Worm (Caenorhabditis elegans) whole organism, mixed stage, embryonic: ENCODE results near the gene clec-153.

ENCODE experiments used
- M03D4.4 ChIP-seq: sonication (generic microtip); optimal IDR thresholded peaks from 2 replicates; lab custom pipeline; 2017; ENCODE audit warnings: mild to moderate bottlenecking, missing genetic modification characterization, missing compliant biosample characterization
- bed-3 ChIP-seq: fragments of 200-800 bp; sonication (Bioruptor generic); optimal IDR thresholded peaks from 3 replicates; lab custom pipeline; 2018; ENCODE audit warnings: mild to moderate bottlenecking, missing genetic modification characterization, moderate library complexity, missing compliant biosample characterization
- blmp-1 ChIP-seq: fragments of 150-350 bp; optimal IDR thresholded peaks from 2 replicates; lab custom pipeline; 2014; ENCODE audit warnings: missing biosample characterization, missing genetic modification characterization
- ceh-39 ChIP-seq: fragments of 150-350 bp; optimal IDR thresholded peaks from 2 replicates; lab custom pipeline; 2014; ENCODE audit warnings: missing biosample characterization, missing genetic modification characterization
- ceh-43 ChIP-seq: fragments of 200-800 bp; sonication (Bioruptor generic); optimal IDR thresholded peaks from 2 replicates; lab custom pipeline; 2018; ENCODE audit warnings: mild to moderate bottlenecking, missing genetic modification characterization, moderate library complexity, missing compliant biosample characterization
- ceh-83 ChIP-seq: fragments of 200-800 bp; sonication (Bioruptor generic); optimal IDR thresholded peaks from 2 replicates; lab custom pipeline; 2018; ENCODE audit warnings: mild to moderate bottlenecking, missing genetic modification characterization, missing compliant biosample characterization
- cnd-1 ChIP-seq: fragments of 200-800 bp; sonication (Bioruptor generic); optimal IDR thresholded peaks from 2 replicates; lab custom pipeline; 2018; ENCODE audit warnings: mild to moderate bottlenecking, missing genetic modification characterization, missing compliant biosample characterization
- drap-1 ChIP-seq: fragments of 200-800 bp; sonication (Bioruptor generic); optimal IDR thresholded peaks from 3 replicates; lab custom pipeline; 2018; ENCODE audit warnings: mild to moderate bottlenecking, missing genetic modification characterization, missing compliant biosample characterization
- elt-1 ChIP-seq: sonication (generic microtip); optimal IDR thresholded peaks from 2 replicates; lab custom pipeline; 2017; ENCODE audit warnings: missing genetic modification characterization, mild to moderate bottlenecking, missing compliant biosample characterization, antibody characterized with exemption, moderate library complexity, borderline replicate concordance; ENCODE audit not compliant: insufficient read depth
- elt-3 ChIP-seq: fragments of 150-350 bp; optimal IDR thresholded peaks from 2 replicates; lab custom pipeline; 2014; ENCODE audit warnings: missing biosample characterization, missing genetic modification characterization
- flh-1 ChIP-seq: fragments of 200-800 bp; sonication (Bioruptor generic); optimal IDR thresholded peaks from 2 replicates; lab custom pipeline; 2018; ENCODE audit warnings: mild to moderate bottlenecking, missing genetic modification characterization, moderate library complexity, missing compliant biosample characterization
- ham-2 ChIP-seq: fragments of 200-800 bp; sonication (Bioruptor generic); optimal IDR thresholded peaks from 2 replicates; lab custom pipeline; 2018; ENCODE audit warnings: mild to moderate bottlenecking, missing genetic modification characterization, missing compliant biosample characterization
- hlh-1 ChIP-seq: fragments of 150-350 bp; optimal IDR thresholded peaks from 2 replicates; lab custom pipeline; 2014; ENCODE audit warnings: missing biosample characterization, missing genetic modification reagents, missing genetic modification characterization
- lin-13 ChIP-seq: fragments of 150-350 bp; optimal IDR thresholded peaks from 2 replicates; lab custom pipeline; 2014; ENCODE audit warnings: missing biosample characterization, missing genetic modification characterization
- lsy-2 ChIP-seq: fragments of 150-350 bp; optimal IDR thresholded peaks from 2 replicates; lab custom pipeline; 2014; ENCODE audit warnings: missing biosample characterization, missing genetic modification characterization
- mab-5 ChIP-seq: fragments of 150-350 bp; optimal IDR thresholded peaks from 2 replicates; lab custom pipeline; 2014; ENCODE audit warnings: missing biosample characterization, missing genetic modification characterization
- mls-2 ChIP-seq: sonication (generic microtip); optimal IDR thresholded peaks from 2 replicates; lab custom pipeline; 2016; ENCODE audit warnings: mild to moderate bottlenecking, missing genetic modification characterization, moderate library complexity, missing compliant biosample characterization
- nhr-2 ChIP-seq: fragments of 150-350 bp; optimal IDR thresholded peaks from 2 replicates; lab custom pipeline; 2014; ENCODE audit warnings: missing biosample characterization, missing genetic modification characterization
- nhr-237 ChIP-seq: fragments of 150-350 bp; optimal IDR thresholded peaks from 2 replicates; lab custom pipeline; 2014; ENCODE audit warnings: missing biosample characterization, missing genetic modification characterization
- nhr-28 ChIP-seq: fragments of 150-350 bp; optimal IDR thresholded peaks from 2 replicates; lab custom pipeline; 2014; ENCODE audit warnings: missing biosample characterization, missing genetic modification characterization
- nhr-76 ChIP-seq: sonication (generic microtip); optimal IDR thresholded peaks from 2 replicates; lab custom pipeline; 2017; ENCODE audit warnings: missing biosample characterization, missing genetic modification characterization
- pha-4 ChIP-seq: fragments of 150-350 bp; optimal IDR thresholded peaks from 2 replicates; lab custom pipeline; 2018; ENCODE audit warnings: missing biosample characterization, missing genetic modification reagents, missing genetic modification characterization
- sem-2 ChIP-seq: fragments of 200-800 bp; sonication (Bioruptor generic); optimal IDR thresholded peaks from 2 replicates; lab custom pipeline; 2018; ENCODE audit warnings: mild to moderate bottlenecking, missing genetic modification characterization, missing compliant biosample characterization
- snpc-4 ChIP-seq: fragments of 150-350 bp; optimal IDR thresholded peaks from 2 replicates; lab custom pipeline; 2014; ENCODE audit warnings: missing biosample characterization, missing genetic modification characterization
- sptf-1 ChIP-seq: sonication (generic microtip); optimal IDR thresholded peaks from 2 replicates; lab custom pipeline; 2017; ENCODE audit warnings: mild to moderate bottlenecking, missing genetic modification characterization, moderate library complexity, missing compliant biosample characterization
- tbx-8 ChIP-seq: fragments of 200-800 bp; sonication (Bioruptor generic); optimal IDR thresholded peaks from 2 replicates; lab custom pipeline; 2018; ENCODE audit warnings: mild to moderate bottlenecking, missing genetic modification characterization, moderate library complexity, missing compliant biosample characterization
- unc-39 ChIP-seq: fragments of 150-350 bp; optimal IDR thresholded peaks from 2 replicates; lab custom pipeline; 2014; ENCODE audit warnings: missing biosample characterization, missing genetic modification characterization
- unc-62 ChIP-seq: fragments of 150-350 bp; optimal IDR thresholded peaks from 2 replicates; lab custom pipeline; 2014; ENCODE audit warnings: missing biosample characterization, missing genetic modification reagents, missing genetic modification characterization
- zip-8 ChIP-seq: fragments of 150-350 bp; optimal IDR thresholded peaks from 2 replicates; lab custom pipeline; 2014; ENCODE audit warnings: missing biosample characterization, missing genetic modification characterization
- ztf-11 ChIP-seq: fragments of 150-350 bp; optimal IDR thresholded peaks from 2 replicates; lab custom pipeline; 2014; ENCODE audit warnings: missing biosample characterization, missing genetic modification characterization

Gene clec-153

ce11 chrIII:4668073-4668472, 33.0 kb downstream of the clec-153 start:
- TF ChIP-seq ham-2 (GFP tag; lab: Kevin White, UChicago), result no peak
- TF ChIP-seq ceh-39, result no peak
- TF ChIP-seq bed-3 (GFP tag; lab: Kevin White, UChicago), result no peak
- TF ChIP-seq M03D4.4 (tag; lab: Kevin White, UChicago), result no peak
- no peak for TF ChIP-seq ztf-11
- no peak for TF ChIP-seq drap-1 (GFP tag; lab: Kevin White, UChicago)

- no peak for TF ChIP-seq nhr-237 (tag; lab: Kevin White, UChicago)
- TF ChIP-seq zip-8, result no peak
- no peak for TF ChIP-seq hlh-1 (tag; lab: Kevin White, UChicago)
- TF ChIP-seq cnd-1 (tag; lab: Kevin White, UChicago), result no peak
- TF ChIP-seq unc-39, result no peak
- TF ChIP-seq blmp-1 (tag; lab: Kevin White, UChicago), result no peak
- no peak for TF ChIP-seq M03D4.4 (tag; lab: Kevin White, UChicago)
- no peak for TF ChIP-seq nhr-2 (tag; lab: Kevin White, UChicago)
- TF ChIP-seq nhr-28, result no peak
- no peak for TF ChIP-seq lsy-2 (tag; lab: Kevin White, UChicago)
- TF ChIP-seq bed-3 (GFP tag; lab: Kevin White, UChicago), result no peak
- TF ChIP-seq ham-2 (GFP tag; lab: Kevin White, UChicago), result no peak
Observed at ce11 chrIII:4671491-4671890, 36.4 kb downstream of the clec-153 start, which contains the start of gene T23F11.11. Gene T23F11.11 (minus strand): TSS chrIII:4671591.

DNA sequence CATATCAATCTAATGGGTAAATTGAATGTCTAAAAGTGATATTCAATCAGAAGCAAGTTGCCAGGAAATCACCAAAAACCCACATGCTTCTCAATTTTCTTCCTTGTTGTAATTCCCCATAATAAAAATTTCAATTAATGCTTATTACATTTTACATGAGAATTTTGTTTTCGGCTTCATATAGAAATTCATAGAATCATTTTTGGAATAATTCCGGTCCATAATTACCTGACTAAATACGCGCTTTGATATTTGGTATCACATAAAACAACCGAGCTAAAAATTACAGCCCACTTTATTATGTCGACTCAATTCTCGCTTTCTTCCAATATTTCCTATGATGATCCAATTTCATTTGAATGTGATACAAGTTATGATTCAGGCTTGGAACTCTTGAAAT, 36.9 kb downstream of the clec-153 start, which contains the start of gene srg-13:
srg-13 (plus strand) TSS at position 301 of the 400 bp plus-strand sequence.
- TF ChIP-seq M03D4.4 (tag; lab: Kevin White, UChicago) (no peak), lin-13 (tag; lab: Kevin White, UChicago) (no peak), nhr-76 (no peak), elt-3 (tag; lab: Kevin White, UChicago) (no peak), flh-1 (GFP tag; lab: Kevin White, UChicago) (no peak), ham-2 (GFP tag; lab: Kevin White, UChicago) (no peak), ceh-39 (no peak), blmp-1 (tag; lab: Kevin White, UChicago) (no peak), ceh-43 (GFP tag; lab: Kevin White, UChicago) (no peak), mab-5 (no peak), ztf-11 (no peak), mls-2 (no peak), snpc-4 (no peak), elt-1 (tag; lab: Kevin White, UChicago) (no peak), sptf-1 (tag; lab: Kevin White, UChicago) (no peak), nhr-237 (tag; lab: Kevin White, UChicago) (no peak), sem-2 (GFP tag; lab: Kevin White, UChicago) (no peak), hlh-1 (tag; lab: Kevin White, UChicago) (no peak), ceh-83 (GFP tag; lab: Kevin White, UChicago) (no peak)
- TF ChIP-seq, all 35 proteins: peak for 0

ce11 chrIII:4677466-4677865, 42.4 kb downstream of the clec-153 start, which contains the start of gene srg-10:
Gene srg-10 (plus strand): TSS chrIII:4677766.
- TF ChIP-seq ceh-83 (GFP tag; lab: Kevin White, UChicago) (no peak), sptf-1 (tag; lab: Kevin White, UChicago) (no peak), mls-2 (no peak), tbx-8 (GFP tag; lab: Kevin White, UChicago) (no peak), unc-39 (no peak), elt-1 (tag; lab: Kevin White, UChicago) (no peak), lsy-2 (tag; lab: Kevin White, UChicago) (no peak), ceh-39 (no peak), blmp-1 (tag; lab: Kevin White, UChicago) (no peak), hlh-1 (tag; lab: Kevin White, UChicago) (no peak), bed-3 (GFP tag; lab: Kevin White, UChicago) (no peak), pha-4 (tag; lab: Kevin White, UChicago) (no peak)

DNA sequence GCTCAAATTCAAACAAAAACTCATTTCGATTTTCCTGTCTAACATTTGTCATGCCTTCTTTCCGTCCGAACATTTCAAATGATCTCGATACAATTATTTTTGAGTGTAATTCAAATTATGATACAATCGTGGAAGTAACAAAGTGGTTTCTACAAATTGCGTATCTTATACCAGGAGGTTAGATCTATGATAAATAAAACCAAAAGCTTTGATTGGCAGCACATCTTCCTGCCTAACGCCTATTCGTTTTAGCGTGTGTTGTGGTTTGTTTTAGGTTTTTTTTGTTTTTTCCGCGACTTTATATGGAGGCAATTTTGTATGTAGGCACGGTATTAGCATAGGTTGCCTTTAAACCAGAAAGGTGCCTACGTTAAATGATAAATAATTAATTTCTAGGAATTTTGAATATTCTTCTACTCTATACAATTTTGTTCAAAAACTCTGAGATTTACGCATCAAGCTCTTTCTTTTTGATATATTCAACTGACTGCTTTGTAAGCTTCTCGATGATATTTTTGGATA, 45.0 kb downstream of the clec-153 start, which contains the start of gene srg-11:
srg-11 (plus strand) TSS at position 51 of the 522 bp plus-strand sequence.
- TF ChIP-seq cnd-1 (tag; lab: Kevin White, UChicago) (no peak), lsy-2 (tag; lab: Kevin White, UChicago) (no peak), nhr-28 (no peak), lin-13 (tag; lab: Kevin White, UChicago) (no peak), elt-3 (tag; lab: Kevin White, UChicago) (no peak), hlh-1 (tag; lab: Kevin White, UChicago) (no peak), ham-2 (GFP tag; lab: Kevin White, UChicago) (no peak), nhr-237 (tag; lab: Kevin White, UChicago) (no peak), sptf-1 (tag; lab: Kevin White, UChicago) (no peak), zip-8 (no peak), blmp-1 (tag; lab: Kevin White, UChicago) (no peak), ceh-39 (no peak), unc-62 (no peak), flh-1 (GFP tag; lab: Kevin White, UChicago) (no peak), ceh-43 (GFP tag; lab: Kevin White, UChicago) (no peak), mls-2 (no peak)
